Fruit fly (Drosophila melanogaster) S2 (cell line): ENCODE measurements around the gene Dad.

Source experiments
- CG8478 ChIP-seq: fragments of >200 bp; optimal IDR thresholded peaks from 2 replicates; lab custom pipeline; 2018
- CTCF ChIP-seq, 2 experiments: fragments of >200 bp; optimal IDR thresholded peaks; 2 replicates each; lab custom pipeline; 2018

DNA sequence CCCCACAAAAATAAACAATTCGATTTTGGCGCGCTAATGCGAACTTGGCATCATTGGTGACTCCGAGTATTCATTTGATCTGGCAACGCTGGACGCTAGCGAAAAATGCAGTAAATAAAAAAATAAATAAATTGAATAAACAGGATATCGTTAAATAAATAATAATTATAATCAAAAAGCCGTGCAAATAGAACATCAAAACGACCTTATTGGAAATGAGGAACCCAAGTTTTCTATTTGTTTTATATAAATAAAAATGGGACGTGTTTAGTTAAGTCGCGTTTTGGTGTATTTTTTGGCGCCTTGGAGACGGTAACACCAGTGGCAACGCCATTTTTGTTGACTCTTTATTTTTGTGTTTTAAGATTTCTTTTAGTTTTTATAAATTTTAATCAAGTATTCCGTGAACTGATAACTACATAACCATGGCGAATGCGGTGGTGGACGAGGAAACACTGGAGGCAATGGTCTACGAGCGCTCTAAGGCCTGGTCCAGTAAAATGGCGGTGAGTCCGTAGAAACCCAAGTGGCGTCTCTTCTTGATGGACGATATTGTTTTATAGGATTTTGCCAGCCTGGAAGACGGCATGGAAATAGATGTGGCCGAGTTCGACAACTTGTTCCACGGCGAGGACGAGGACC is 34.3 kb downstream of the Dad start, which contains the start of gene cal1:
- TF ChIP-seq CTCF (optimal IDR thresholded peaks at IDR 0.05; lab: Kevin White, UChicago) (no peak), CG8478 (lab: Kevin White, UChicago) (no peak)
